Fruit fly (Drosophila melanogaster) whole organism, embryonic: ENCODE results near the gene Piezo.

Source experiments
- ATbp ChIP-seq: fragments of 200-800 bp; sonication (Bioruptor generic); optimal IDR thresholded peaks from 2 replicates; lab custom pipeline; 2017; ENCODE audit warnings: missing biosample characterization, mild to moderate bottlenecking, missing genetic modification characterization, missing genetic modification reagents
- Awh ChIP-seq: fragments of 200-800 bp; sonication (Bioruptor generic); IDR thresholded peaks from 2 replicates; pipeline ENCODE4, ENCODE4 v1.3.6; 2022; ENCODE audit warnings: missing biosample characterization, missing genetic modification characterization
- CG10267 ChIP-seq: fragments of 200-800 bp; sonication (Bioruptor generic); optimal IDR thresholded peaks from 2 replicates; lab custom pipeline; 2018; ENCODE audit warnings: missing biosample characterization, mild to moderate bottlenecking, missing genetic modification characterization, moderate library complexity
- CG10366 ChIP-seq: fragments of 200-800 bp; sonication (Bioruptor generic); IDR thresholded peaks from 2 replicates; pipeline ENCODE4 v1.3.6; 2022; ENCODE audit warnings: missing biosample characterization, missing genetic modification characterization
- CG10431 ChIP-seq: fragments of 200-800 bp; sonication (Bioruptor generic); optimal IDR thresholded peaks from 3 replicates; lab custom pipeline; 2018; ENCODE audit warnings: missing biosample characterization, mild to moderate bottlenecking, missing genetic modification characterization
- CG13287 ChIP-seq: fragments of 200-800 bp; sonication (Bioruptor generic); IDR thresholded peaks from 2 replicates; pipeline ENCODE4 v1.3.6; 2022; ENCODE audit warnings: missing biosample characterization, missing genetic modification characterization; ENCODE audit not compliant: partially characterized antibody
- CG14860 ChIP-seq: fragments of 200-800 bp; sonication (Bioruptor generic); IDR thresholded peaks from 3 replicates; pipeline ENCODE4 v1.3.6; 2022; ENCODE audit warnings: missing biosample characterization, missing genetic modification characterization; ENCODE audit not compliant: partially characterized antibody
- CG15269 ChIP-seq: fragments of 200-800 bp; sonication (Bioruptor generic); optimal IDR thresholded peaks from 2 replicates; lab custom pipeline; 2018; ENCODE audit warnings: missing biosample characterization, mild to moderate bottlenecking, missing genetic modification characterization, moderate library complexity
- CG16813 ChIP-seq: fragments of 200-800 bp; sonication (Bioruptor generic); IDR thresholded peaks from 3 replicates; pipeline ENCODE4 v1.3.6; 2022; ENCODE audit warnings: missing biosample characterization, missing genetic modification characterization; ENCODE audit not compliant: partially characterized antibody
- CG16815 ChIP-seq: fragments of 200-800 bp; sonication (Bioruptor generic); optimal IDR thresholded peaks from 3 replicates; lab custom pipeline; 2017; ENCODE audit warnings: missing biosample characterization, mild to moderate bottlenecking, missing genetic modification characterization
- CG16863 ChIP-seq: fragments of 200-800 bp; sonication (Bioruptor generic); optimal IDR thresholded peaks from 3 replicates; lab custom pipeline; 2016; ENCODE audit warnings: missing biosample characterization, missing genetic modification characterization
- CG17359 ChIP-seq: fragments of 200-800 bp; sonication (Bioruptor generic); optimal IDR thresholded peaks from 3 replicates; lab custom pipeline; 2018; ENCODE audit warnings: missing biosample characterization, mild to moderate bottlenecking, missing genetic modification characterization, moderate library complexity
- CG2116 ChIP-seq: fragments of 200-800 bp; sonication (Bioruptor generic); optimal IDR thresholded peaks from 3 replicates; lab custom pipeline; 2018; ENCODE audit warnings: missing biosample characterization, mild to moderate bottlenecking, missing genetic modification characterization
- CG34224 ChIP-seq: fragments of 200-800 bp; sonication (Bioruptor generic); IDR thresholded peaks from 3 replicates; pipeline ENCODE4 v1.3.6; 2022; ENCODE audit warnings: missing biosample characterization, missing genetic modification characterization; ENCODE audit not compliant: partially characterized antibody
- CG4617 ChIP-seq: fragments of 200-800 bp; sonication (Bioruptor generic); optimal IDR thresholded peaks from 3 replicates; lab custom pipeline; 2016; ENCODE audit warnings: missing biosample characterization, missing genetic modification characterization, borderline replicate concordance
- CG7372 ChIP-seq: fragments of 200-800 bp; sonication (Bioruptor generic); IDR thresholded peaks from 2 replicates; pipeline ENCODE4 v1.3.6; 2022; ENCODE audit warnings: missing biosample characterization, missing genetic modification characterization
- CG7963 ChIP-seq: fragments of 200-800 bp; sonication (Bioruptor generic); IDR thresholded peaks from 3 replicates; pipeline ENCODE4 v1.3.6; 2022; ENCODE audit warnings: missing biosample characterization, missing genetic modification characterization; ENCODE audit not compliant: partially characterized antibody
- CG8944 ChIP-seq: fragments of 200-800 bp; sonication (Bioruptor generic); optimal IDR thresholded peaks from 3 replicates; lab custom pipeline; 2016; ENCODE audit warnings: missing biosample characterization, missing genetic modification characterization
- CG9215 ChIP-seq: fragments of 200-800 bp; sonication (Bioruptor generic); IDR thresholded peaks from 2 replicates; pipeline ENCODE4 v1.3.6; 2022; ENCODE audit warnings: missing biosample characterization, missing genetic modification characterization
- CG9797 ChIP-seq: fragments of 200-800 bp; sonication (Bioruptor generic); optimal IDR thresholded peaks from 3 replicates; lab custom pipeline; 2018; ENCODE audit warnings: missing biosample characterization, mild to moderate bottlenecking, missing genetic modification characterization
- Dll ChIP-seq: fragments of 200-800 bp; sonication (Bioruptor generic); IDR thresholded peaks from 4 replicates; pipeline ENCODE4 v1.3.6; 2022; ENCODE audit warnings: missing biosample characterization, missing genetic modification characterization; ENCODE audit not compliant: partially characterized antibody
- Dp ChIP-seq: fragments of 200-800 bp; sonication (Bioruptor generic); optimal IDR thresholded peaks from 2 replicates; lab custom pipeline; 2018; ENCODE audit warnings: missing biosample characterization, mild to moderate bottlenecking, missing genetic modification characterization, moderate library complexity
- Hsf ChIP-seq: fragments of 200-800 bp; sonication (Bioruptor generic); optimal IDR thresholded peaks from 3 replicates; lab custom pipeline; 2016; ENCODE audit warnings: missing biosample characterization, missing genetic modification characterization
- NC2β ChIP-seq: fragments of 200-800 bp; sonication (Bioruptor generic); optimal IDR thresholded peaks from 2 replicates; lab custom pipeline; 2016; ENCODE audit warnings: missing biosample characterization, missing genetic modification characterization
- Oaz ChIP-seq: fragments of 200-800 bp; sonication (Bioruptor generic); IDR thresholded peaks from 2 replicates; pipeline ENCODE4 v1.3.6; 2022; ENCODE audit warnings: missing biosample characterization, missing genetic modification characterization
- Optix ChIP-seq: fragments of 200-800 bp; sonication (Bioruptor generic); IDR thresholded peaks from 3 replicates; pipeline ENCODE4 v1.3.6; 2022; ENCODE audit warnings: missing biosample characterization, missing genetic modification characterization
- Scr ChIP-seq: fragments of 200-800 bp; sonication (Bioruptor generic); IDR thresholded peaks from 2 replicates; pipeline ENCODE4 v1.3.6; 2022; ENCODE audit warnings: missing biosample characterization, missing genetic modification characterization; ENCODE audit not compliant: partially characterized antibody
- Sry-δ ChIP-seq: fragments of 200-800 bp; sonication (Bioruptor generic); optimal IDR thresholded peaks from 2 replicates; lab custom pipeline; 2016; ENCODE audit warnings: missing biosample characterization, missing genetic modification characterization
- amos ChIP-seq: fragments of 200-800 bp; sonication (Bioruptor generic); IDR thresholded peaks from 2 replicates; pipeline ENCODE4 v1.3.6; 2022; ENCODE audit warnings: missing biosample characterization, missing genetic modification characterization; ENCODE audit not compliant: partially characterized antibody
- aop ChIP-seq: fragments of 200-800 bp; sonication (Bioruptor generic); IDR thresholded peaks from 2 replicates; pipeline ENCODE4 v1.3.6; 2022; ENCODE audit warnings: missing biosample characterization, missing genetic modification characterization
- btn ChIP-seq: fragments of 200-800 bp; sonication (Bioruptor generic); optimal IDR thresholded peaks from 2 replicates; lab custom pipeline; 2016; ENCODE audit warnings: missing biosample characterization, missing genetic modification characterization
- chif ChIP-seq, 2 experiments: fragments of 200-800 bp; sonication (Bioruptor generic); optimal IDR thresholded peaks; 3 replicates each; lab custom pipeline; 2016; ENCODE audit warnings: missing biosample characterization in 2 of 2, missing genetic modification characterization in 2 of 2
- gcm ChIP-seq: fragments of 200-800 bp; sonication (Bioruptor generic); optimal IDR thresholded peaks from 2 replicates; lab custom pipeline; 2019; ENCODE audit warnings: missing biosample characterization, mild to moderate bottlenecking, missing genetic modification characterization, moderate library complexity
- gfzf ChIP-seq: fragments of 200-800 bp; sonication (Bioruptor generic); optimal IDR thresholded peaks from 2 replicates; lab custom pipeline; 2016; ENCODE audit warnings: missing biosample characterization, mild to moderate bottlenecking, missing genetic modification characterization, moderate library complexity
- gsb-n ChIP-seq: fragments of 200-800 bp; sonication (Bioruptor generic); optimal IDR thresholded peaks from 3 replicates; lab custom pipeline; 2018; ENCODE audit warnings: missing biosample characterization, mild to moderate bottlenecking, missing genetic modification characterization
- gt ChIP-seq: fragments of 200-800 bp; sonication (Bioruptor generic); IDR thresholded peaks from 2 replicates; pipeline ENCODE4 v1.3.6; 2022; ENCODE audit warnings: missing biosample characterization, missing genetic modification characterization
- ham ChIP-seq: fragments of 200-800 bp; sonication (Bioruptor generic); IDR thresholded peaks from 2 replicates; pipeline ENCODE4 v1.3.6; 2022; ENCODE audit warnings: missing biosample characterization, missing genetic modification characterization
- klu ChIP-seq: fragments of 200-800 bp; sonication (Bioruptor generic); IDR thresholded peaks from 2 replicates; pipeline ENCODE4 v1.3.6; 2022; ENCODE audit warnings: missing biosample characterization, missing genetic modification characterization
- knrl ChIP-seq: fragments of 200-800 bp; sonication (Bioruptor generic); IDR thresholded peaks from 3 replicates; pipeline ENCODE4 v1.3.6; 2022; ENCODE audit warnings: missing biosample characterization, missing genetic modification characterization; ENCODE audit not compliant: partially characterized antibody
- nau ChIP-seq: fragments of 200-800 bp; sonication (Bioruptor generic); optimal IDR thresholded peaks from 3 replicates; lab custom pipeline; 2017; ENCODE audit warnings: missing biosample characterization, mild to moderate bottlenecking, missing genetic modification characterization, missing genetic modification reagents
- pzg ChIP-seq: fragments of 200-800 bp; sonication (Bioruptor generic); optimal IDR thresholded peaks from 3 replicates; lab custom pipeline; 2018; ENCODE audit warnings: missing biosample characterization, mild to moderate bottlenecking, missing genetic modification characterization, moderate library complexity
- ranshi ChIP-seq: fragments of 200-800 bp; sonication (Bioruptor generic); IDR thresholded peaks from 2 replicates; pipeline ENCODE4 v1.3.6; 2022; ENCODE audit warnings: missing biosample characterization, missing genetic modification characterization
- sd ChIP-seq: fragments of 200-800 bp; sonication (Bioruptor generic); optimal IDR thresholded peaks from 3 replicates; lab custom pipeline; 2018; ENCODE audit warnings: missing biosample characterization, mild to moderate bottlenecking, missing genetic modification characterization, moderate library complexity
- slp2 ChIP-seq: fragments of 200-800 bp; sonication (Bioruptor generic); optimal IDR thresholded peaks from 2 replicates; lab custom pipeline; 2016; ENCODE audit warnings: missing biosample characterization, missing genetic modification characterization
- stwl ChIP-seq: fragments of 200-800 bp; sonication (Bioruptor generic); optimal IDR thresholded peaks from 3 replicates; lab custom pipeline; 2018; ENCODE audit warnings: missing biosample characterization, mild to moderate bottlenecking, missing genetic modification characterization, moderate library complexity
- sug ChIP-seq: fragments of 200-800 bp; optimal IDR thresholded peaks from 2 replicates; lab custom pipeline; 2019; ENCODE audit warnings: missing biosample characterization, mild to moderate bottlenecking, missing genetic modification characterization, moderate library complexity
- trem ChIP-seq: fragments of 200-800 bp; optimal IDR thresholded peaks from 3 replicates; lab custom pipeline; 2019; ENCODE audit warnings: missing biosample characterization, mild to moderate bottlenecking, missing genetic modification characterization, moderate library complexity
- zfh1 ChIP-seq: fragments of 200-800 bp; sonication (Bioruptor generic); IDR thresholded peaks from 3 replicates; pipeline ENCODE4 v1.3.6; 2022; ENCODE audit warnings: missing biosample characterization, missing genetic modification characterization

Piezo gene

DNA sequence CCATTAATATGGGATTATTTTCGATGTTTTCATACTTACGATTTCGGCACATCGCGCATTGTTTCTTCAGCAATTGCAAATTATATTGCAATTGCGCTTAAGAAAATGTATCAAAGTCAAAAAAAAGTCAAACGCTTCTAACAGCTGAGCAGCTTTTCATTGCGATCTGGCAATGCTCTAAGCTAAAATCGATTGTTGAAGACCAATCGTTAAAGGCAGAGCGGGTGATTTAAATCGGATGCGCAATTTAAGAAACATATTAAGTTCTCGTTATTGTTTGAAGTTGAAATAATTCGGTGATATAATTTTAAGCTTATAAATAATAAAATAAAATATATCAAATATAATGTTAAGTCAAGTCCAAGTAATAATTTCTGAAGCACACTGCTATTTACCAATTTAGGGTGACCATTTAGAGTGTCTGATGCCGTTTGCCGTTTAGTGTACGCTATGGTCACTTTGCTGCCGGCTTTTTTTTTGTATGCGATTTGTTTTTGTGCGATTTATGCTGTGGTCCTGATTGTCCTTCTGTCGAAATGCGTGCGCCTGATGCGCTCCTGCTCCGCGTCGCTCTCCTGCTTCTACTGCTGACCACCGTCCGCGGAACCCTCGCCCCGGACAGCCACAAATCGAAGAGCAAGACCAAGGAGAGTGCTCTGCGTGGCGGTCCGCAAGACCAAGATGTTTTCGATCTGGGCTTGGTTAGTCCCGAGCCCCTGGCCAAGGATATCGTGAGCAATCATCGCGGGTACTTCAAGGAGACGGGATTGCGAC, 34.1 kb downstream of the Piezo start, which contains the start of the genes CG8475 and CG8460 (continued):
- no peak for TF ChIP-seq CG15269 (tag; lab: Kevin White, UChicago)
- TF ChIP-seq CG9797, result peak; percentile 39
- peak; percentile 4 for TF ChIP-seq Sry-δ
- TF ChIP-seq gfzf (GFP tag; lab: Kevin White, UChicago), result peak; percentile 54
- TF ChIP-seq knrl, result 0 out of 3 replicates have a peak, but pooled peaks have one; percentile 36
- TF ChIP-seq CG4617 (GFP tag; lab: Kevin White, UChicago), result peak; percentile 15
- TF ChIP-seq CG10431 (GFP tag; lab: Kevin White, UChicago), result no peak
- TF ChIP-seq aop, result no peak
- peak; percentile 41 for TF ChIP-seq Scr (GFP tag; lab: Robert Waterston, UW)
- TF ChIP-seq CG10267 (tag; lab: Kevin White, UChicago), result peak; percentile 48
- TF ChIP-seq ranshi (GFP tag; lab: Robert Waterston, UW), result peak; percentile 75
- TF ChIP-seq Hsf (GFP tag; lab: Kevin White, UChicago), result no peak
- TF ChIP-seq slp2 (GFP tag; lab: Kevin White, UChicago), result no peak
- no peak for TF ChIP-seq Awh
- TF ChIP-seq CG7372 (GFP tag; lab: Robert Waterston, UW), result no peak
- TF ChIP-seq zfh1 (GFP tag; lab: Robert Waterston, UW), result no peak
- TF ChIP-seq pzg, result peak; percentile 57
- no peak for TF ChIP-seq sd (tag; lab: Kevin White, UChicago)
- no peak for TF ChIP-seq sug (tag; lab: Kevin White, UChicago)
- no peak for TF ChIP-seq CG16863 (GFP tag; lab: Kevin White, UChicago)
- TF ChIP-seq CG7963 (GFP tag; lab: Robert Waterston, UW), result no peak
- no peak for TF ChIP-seq klu
- TF ChIP-seq CG8944 (GFP tag; lab: Kevin White, UChicago), result no peak
- TF ChIP-seq CG2116, result peak; percentile 50
- TF ChIP-seq CG13287 (GFP tag; lab: Robert Waterston, UW), result peak; percentile 66
- peak; percentile 91 for TF ChIP-seq Dp (GFP tag; lab: Kevin White, UChicago)
- TF ChIP-seq CG10366 (GFP tag; lab: Robert Waterston, UW), result no peak
- peak; percentile 45; the same call in 1 of the 4 replicates for TF ChIP-seq Dll (GFP tag; lab: Robert Waterston, UW)
- TF ChIP-seq gt (GFP tag; lab: Robert Waterston, UW), result no peak
- no peak for TF ChIP-seq NC2β (GFP tag; lab: Kevin White, UChicago)
- peak; percentile 69 for TF ChIP-seq CG9215 (GFP tag; lab: Robert Waterston, UW)
- TF ChIP-seq stwl (tag; lab: Kevin White, UChicago), result peak; percentile 64
- no peak for TF ChIP-seq gsb-n (tag; lab: Kevin White, UChicago)
- no peak for TF ChIP-seq CG16813 (GFP tag; lab: Robert Waterston, UW)
- TF ChIP-seq ham (GFP tag; lab: Robert Waterston, UW), result no peak
- no peak for TF ChIP-seq Oaz (GFP tag; lab: Robert Waterston, UW)
- no peak for TF ChIP-seq nau
- TF ChIP-seq CG16815 (GFP tag; lab: Kevin White, UChicago), result no peak
- TF ChIP-seq Optix, result no peak
- peak; percentile 57; the same call in 2 of the 3 replicates for TF ChIP-seq CG34224 (GFP tag; lab: Robert Waterston, UW)
- TF ChIP-seq ATbp, result no peak
- peak; percentile 32 for TF ChIP-seq trem
- no peak for TF ChIP-seq chif (GFP tag; optimal IDR thresholded peaks at IDR 0.05; lab: Kevin White, UChicago)
- TF ChIP-seq btn, result no peak
- peak; percentile 35; the same call in 1 of the 2 replicates for TF ChIP-seq amos (GFP tag; lab: Robert Waterston, UW)
- no peak for TF ChIP-seq CG17359
- no peak for TF ChIP-seq CG14860
- TF ChIP-seq gcm (GFP tag; lab: Kevin White, UChicago), result no peak
